Fruit fly (Drosophila melanogaster) whole organism, embryonic: Measurements from ENCODE around the gene Theg.

Source experiments
- Antp ChIP-seq: fragments of 200-800 bp; sonication (Bioruptor generic); optimal IDR thresholded peaks from 3 replicates; lab custom pipeline; 2016; ENCODE audit warnings: missing biosample characterization, missing genetic modification characterization
- Atf6 ChIP-seq: fragments of 200-800 bp; sonication (Bioruptor generic); IDR thresholded peaks from 2 replicates; pipeline ENCODE4 v1.3.6; 2022; ENCODE audit warnings: missing biosample characterization, missing genetic modification characterization
- B-H2 ChIP-seq: fragments of 200-800 bp; sonication (Bioruptor generic); optimal IDR thresholded peaks from 2 replicates; lab custom pipeline; 2018; ENCODE audit warnings: missing biosample characterization, mild to moderate bottlenecking, missing genetic modification characterization
- BEAF-32 ChIP-seq: fragments of 200-800 bp; sonication (Bioruptor generic); optimal IDR thresholded peaks from 3 replicates; lab custom pipeline; 2017; ENCODE audit warnings: missing biosample characterization, missing genetic modification characterization, mild to moderate bottlenecking, moderate library complexity, missing genetic modification reagents
- CG10274 ChIP-seq: fragments of 200-800 bp; sonication (Bioruptor generic); optimal IDR thresholded peaks from 3 replicates; lab custom pipeline; 2017; ENCODE audit warnings: missing biosample characterization, mild to moderate bottlenecking, missing genetic modification characterization
- CG11247 ChIP-seq: fragments of 200-800 bp; sonication (Bioruptor generic); IDR thresholded peaks from 2 replicates; pipeline ENCODE4 v1.3.6; 2022; ENCODE audit warnings: missing biosample characterization, missing genetic modification characterization
- CG11695 ChIP-seq: fragments of 200-800 bp; sonication (Bioruptor generic); IDR thresholded peaks from 3 replicates; pipeline ENCODE4 v1.3.6; 2022; ENCODE audit warnings: missing biosample characterization, missing genetic modification characterization
- CG12155 ChIP-seq: fragments of 200-800 bp; sonication (Bioruptor generic); optimal IDR thresholded peaks from 3 replicates; lab custom pipeline; 2016; ENCODE audit warnings: missing biosample characterization, missing genetic modification characterization
- CG15073 ChIP-seq: fragments of 200-800 bp; sonication (Bioruptor generic); optimal IDR thresholded peaks from 2 replicates; lab custom pipeline; 2016; ENCODE audit warnings: missing biosample characterization, missing genetic modification characterization
- CG16779 ChIP-seq: fragments of 200-800 bp; sonication (Bioruptor generic); IDR thresholded peaks from 2 replicates; pipeline ENCODE4 v1.3.6; 2022; ENCODE audit warnings: missing biosample characterization, missing genetic modification characterization
- CG17568 ChIP-seq: fragments of 200-800 bp; sonication (Bioruptor generic); optimal IDR thresholded peaks from 2 replicates; lab custom pipeline; 2018; ENCODE audit warnings: missing biosample characterization, mild to moderate bottlenecking, missing genetic modification characterization, moderate library complexity
- CG17612 ChIP-seq: fragments of 200-800 bp; sonication (Bioruptor generic); IDR thresholded peaks from 2 replicates; pipeline ENCODE4 v1.3.6; 2022; ENCODE audit warnings: missing biosample characterization, missing genetic modification characterization
- CG18262 ChIP-seq: fragments of 200-800 bp; optimal IDR thresholded peaks from 3 replicates; lab custom pipeline; 2019; ENCODE audit warnings: missing biosample characterization, mild to moderate bottlenecking, missing genetic modification characterization, moderate library complexity
- CG2202 ChIP-seq: fragments of 200-800 bp; sonication (Bioruptor generic); optimal IDR thresholded peaks from 2 replicates; lab custom pipeline; 2018; ENCODE audit warnings: missing biosample characterization, mild to moderate bottlenecking, missing genetic modification characterization
- CG2712 ChIP-seq: fragments of 200-800 bp; optimal IDR thresholded peaks from 3 replicates; lab custom pipeline; 2019; ENCODE audit warnings: missing biosample characterization, mild to moderate bottlenecking, missing genetic modification characterization, moderate library complexity
- CG34224 ChIP-seq: fragments of 200-800 bp; sonication (Bioruptor generic); IDR thresholded peaks from 3 replicates; pipeline ENCODE4 v1.3.6; 2022; ENCODE audit warnings: missing biosample characterization, missing genetic modification characterization; ENCODE audit not compliant: partially characterized antibody
- CG34376 ChIP-seq: fragments of 200-800 bp; sonication (Bioruptor generic); optimal IDR thresholded peaks from 2 replicates; lab custom pipeline; 2018; ENCODE audit warnings: missing biosample characterization, mild to moderate bottlenecking, missing genetic modification characterization
- CG3726 ChIP-seq: fragments of 200-800 bp; sonication (Bioruptor generic); IDR thresholded peaks from 3 replicates; pipeline ENCODE4, ENCODE4 v1.3.6; 2022; ENCODE audit warnings: missing biosample characterization, missing genetic modification characterization
- CG6272 ChIP-seq: fragments of 200-800 bp; sonication (Bioruptor generic); IDR thresholded peaks from 2 replicates; pipeline ENCODE4 v1.3.6; 2022; ENCODE audit warnings: missing biosample characterization, missing genetic modification characterization
- CG7786 ChIP-seq: fragments of 200-800 bp; sonication (Bioruptor generic); optimal IDR thresholded peaks from 2 replicates; lab custom pipeline; 2016; ENCODE audit warnings: missing biosample characterization, missing genetic modification characterization
- CG8281 ChIP-seq: fragments of 200-800 bp; sonication (Bioruptor generic); optimal IDR thresholded peaks from 2 replicates; lab custom pipeline; 2018; ENCODE audit warnings: missing biosample characterization, mild to moderate bottlenecking, missing genetic modification characterization, moderate library complexity
- CG8290 ChIP-seq, 3 experiments: fragments of 200-800 bp; sonication (Bioruptor generic); optimal IDR thresholded peaks; 2 replicates each; lab custom pipeline; 2016 to 2019; ENCODE audit warnings: missing biosample characterization in 3 of 3, missing genetic modification characterization in 3 of 3, mild to moderate bottlenecking in 2 of 3, moderate library complexity in 1 of 3
- CkIIα-i1 ChIP-seq: fragments of 200-800 bp; sonication (Bioruptor generic); IDR thresholded peaks from 2 replicates; pipeline ENCODE4 v1.3.6; 2022; ENCODE audit warnings: missing biosample characterization, missing genetic modification characterization
- Dp ChIP-seq: fragments of 200-800 bp; sonication (Bioruptor generic); optimal IDR thresholded peaks from 2 replicates; lab custom pipeline; 2018; ENCODE audit warnings: missing biosample characterization, mild to moderate bottlenecking, missing genetic modification characterization, moderate library complexity
- Ets65A ChIP-seq: fragments of 200-800 bp; sonication (Bioruptor generic); peaks from one replicate; lab custom pipeline; 2016; ENCODE audit warnings: missing biosample characterization, missing genetic modification characterization
- Gsc ChIP-seq: fragments of 200-800 bp; sonication (Bioruptor generic); IDR thresholded peaks from 2 replicates; pipeline ENCODE4 v1.3.6; 2022; ENCODE audit warnings: missing biosample characterization, missing genetic modification characterization
- HLH4C ChIP-seq: fragments of 200-800 bp; sonication (Bioruptor generic); IDR thresholded peaks from 3 replicates; pipeline ENCODE4 v1.3.6; 2022; ENCODE audit warnings: missing biosample characterization, missing genetic modification characterization; ENCODE audit not compliant: partially characterized antibody
- Hmx ChIP-seq: fragments of 200-800 bp; sonication (Bioruptor generic); optimal IDR thresholded peaks from 2 replicates; lab custom pipeline; 2016; ENCODE audit warnings: missing biosample characterization, missing genetic modification characterization
- Hr3 ChIP-seq: fragments of 200-800 bp; sonication (Bioruptor generic); optimal IDR thresholded peaks from 3 replicates; lab custom pipeline; 2016; ENCODE audit warnings: missing biosample characterization, missing genetic modification characterization
- Myb ChIP-seq: fragments of 200-800 bp; sonication (Bioruptor generic); optimal IDR thresholded peaks from 2 replicates; lab custom pipeline; 2016; ENCODE audit warnings: missing biosample characterization, missing genetic modification characterization
- Opbp ChIP-seq: fragments of 200-800 bp; sonication (Bioruptor generic); IDR thresholded peaks from 3 replicates; pipeline ENCODE4 v1.3.6; 2022; ENCODE audit warnings: missing biosample characterization, missing genetic modification characterization; ENCODE audit not compliant: partially characterized antibody
- Ravus ChIP-seq: fragments of 200-800 bp; sonication (Bioruptor generic); IDR thresholded peaks from 2 replicates; pipeline ENCODE4 v1.3.6; 2022; ENCODE audit warnings: missing biosample characterization, missing genetic modification characterization
- Sry-β ChIP-seq: fragments of 200-800 bp; sonication (Bioruptor generic); optimal IDR thresholded peaks from 2 replicates; lab custom pipeline; 2018; ENCODE audit warnings: missing biosample characterization, mild to moderate bottlenecking, missing genetic modification characterization, moderate library complexity
- Stat92E ChIP-seq, 3 experiments: fragments of >200 bp in 2 of 3; fragments of 200-800 bp in 1 of 3; sonication (Bioruptor generic) in 1 of 3; optimal IDR thresholded peaks; 2 replicates each; lab custom pipeline; 2017 to 2019; ENCODE audit warnings: missing biosample characterization in 3 of 3, missing genetic modification characterization in 3 of 3, mild to moderate bottlenecking in 1 of 3, moderate library complexity in 1 of 3
- ab ChIP-seq: fragments of 200-800 bp; sonication (Bioruptor generic); optimal IDR thresholded peaks from 2 replicates; lab custom pipeline; 2016; ENCODE audit warnings: missing biosample characterization, missing genetic modification characterization
- ap ChIP-seq: fragments of 200-800 bp; sonication (Bioruptor generic); IDR thresholded peaks from 2 replicates; pipeline ENCODE4 v1.3.6; 2022; ENCODE audit warnings: missing biosample characterization, missing genetic modification characterization
- ase ChIP-seq: fragments of 200-800 bp; sonication (Bioruptor generic); IDR thresholded peaks from 3 replicates; pipeline ENCODE4 v1.3.6; 2022; ENCODE audit warnings: missing biosample characterization, missing genetic modification characterization
- disco-r ChIP-seq: fragments of 200-800 bp; sonication (Bioruptor generic); optimal IDR thresholded peaks from 2 replicates; lab custom pipeline; 2016; ENCODE audit warnings: missing biosample characterization, missing genetic modification characterization
- ems ChIP-seq: fragments of 200-800 bp; sonication (Bioruptor generic); optimal IDR thresholded peaks from 3 replicates; lab custom pipeline; 2016; ENCODE audit warnings: missing biosample characterization, missing genetic modification characterization
- eyg ChIP-seq: fragments of 200-800 bp; sonication (Bioruptor generic); optimal IDR thresholded peaks from 3 replicates; lab custom pipeline; 2016; ENCODE audit warnings: missing biosample characterization, missing genetic modification characterization
- jumu ChIP-seq: fragments of 200-800 bp; sonication (Bioruptor generic); optimal IDR thresholded peaks from 3 replicates; lab custom pipeline; 2016; ENCODE audit warnings: missing biosample characterization, missing genetic modification characterization
- oc ChIP-seq: fragments of 200-800 bp; sonication (Bioruptor generic); optimal IDR thresholded peaks from 2 replicates; lab custom pipeline; 2018; ENCODE audit warnings: missing biosample characterization, mild to moderate bottlenecking, missing genetic modification characterization, moderate library complexity
- pum ChIP-seq: fragments of 200-800 bp; sonication (Bioruptor generic); optimal IDR thresholded peaks from 2 replicates; lab custom pipeline; 2016; ENCODE audit warnings: missing biosample characterization, missing genetic modification characterization
- so ChIP-seq: fragments of 200-800 bp; sonication (Bioruptor generic); IDR thresholded peaks from 3 replicates; pipeline ENCODE4 v1.3.6; 2022; ENCODE audit warnings: missing biosample characterization, missing genetic modification characterization
- ssp ChIP-seq: fragments of 200-800 bp; sonication (Bioruptor generic); IDR thresholded peaks from 2 replicates; pipeline ENCODE4 v1.3.6; 2022; ENCODE audit warnings: missing biosample characterization, missing genetic modification characterization
- tup ChIP-seq: fragments of 200-800 bp; sonication (Bioruptor generic); optimal IDR thresholded peaks from 2 replicates; lab custom pipeline; 2016; ENCODE audit warnings: missing biosample characterization, mild to moderate bottlenecking, missing genetic modification characterization, moderate library complexity
- unc-4 ChIP-seq: fragments of 200-800 bp; sonication (Bioruptor generic); IDR thresholded peaks from 2 replicates; pipeline ENCODE4 v1.3.6; 2022; ENCODE audit warnings: missing biosample characterization, missing genetic modification characterization; ENCODE audit not compliant: partially characterized antibody
- usp ChIP-seq: fragments of >200 bp; optimal IDR thresholded peaks from 2 replicates; lab custom pipeline; 2017; ENCODE audit warnings: missing biosample characterization, missing genetic modification characterization
- yki ChIP-seq: fragments of >200 bp; optimal IDR thresholded peaks from 3 replicates; lab custom pipeline; 2018
- zen2 ChIP-seq: fragments of 200-800 bp; sonication (Bioruptor generic); IDR thresholded peaks from 3 replicates; pipeline ENCODE4 v1.3.6; 2022; ENCODE audit warnings: missing biosample characterization, missing genetic modification characterization; ENCODE audit not compliant: partially characterized antibody

The Theg gene

dm6 chr3R:22018777-22019420, 4.4 kb downstream of the Theg start, which contains the start of gene Idh3b (continued):
- TF ChIP-seq Hr3 (peak; percentile 42), disco-r (GFP tag; lab: Kevin White, UChicago) (peak; percentile 6), ap (GFP tag; lab: Robert Waterston, UW) (no peak), CG34224 (GFP tag; lab: Robert Waterston, UW) (peak; percentile 96), CG8281 (no peak), ems (peak; percentile 76), oc (tag; lab: Kevin White, UChicago) (no peak), Hmx (GFP tag; lab: Kevin White, UChicago) (no peak), HLH4C (GFP tag; lab: Robert Waterston, UW) (peak; percentile 84), CG17612 (GFP tag; lab: Robert Waterston, UW) (no peak), pum (GFP tag; lab: Kevin White, UChicago) (peak; percentile 70), CG3726 (GFP tag; lab: Robert Waterston, UW) (no peak), ab (no peak), zen2 (GFP tag; lab: Robert Waterston, UW) (peak; percentile 94), ase (GFP tag; lab: Robert Waterston, UW) (no peak), CG12155 (GFP tag; lab: Kevin White, UChicago) (peak; percentile 68), CG15073 (no peak), Dp (GFP tag; lab: Kevin White, UChicago) (peak; percentile 88), CG11247 (GFP tag; lab: Robert Waterston, UW) (peak; percentile 74; the same call in 1 of the 2 replicates), jumu (GFP tag; lab: Kevin White, UChicago) (peak; percentile 73), Sry-β (GFP tag; lab: Kevin White, UChicago) (no peak), BEAF-32 (GFP tag; lab: Kevin White, UChicago) (peak; percentile 94), Opbp (GFP tag; lab: Robert Waterston, UW) (peak; percentile 97), CG11695 (GFP tag; lab: Robert Waterston, UW) (peak; percentile 36; the same call in 1 of the 3 replicates), Stat92E (GFP tag; optimal IDR thresholded peaks at IDR 0.05; lab: Kevin White, UChicago) (peak in 1 of 3 experiments; percentile 24), CG8290 (GFP tag; optimal IDR thresholded peaks at IDR 0.05; lab: Kevin White, UChicago) (peak; percentile 63), CG8290 (tag; optimal IDR thresholded peaks at IDR 0.05; lab: Kevin White, UChicago) (no peak), Ravus (GFP tag; lab: Robert Waterston, UW) (no peak), usp (no peak), CG10274 (GFP tag; lab: Kevin White, UChicago) (no peak), CG6272 (no peak), unc-4 (GFP tag; lab: Robert Waterston, UW) (peak; percentile 97), Atf6 (GFP tag; lab: Robert Waterston, UW) (peak; percentile 56), CG7786 (GFP tag; lab: Kevin White, UChicago) (peak; percentile 68), ssp (GFP tag; lab: Robert Waterston, UW) (no peak; the same call in 1 of the 2 replicates), tup (GFP tag; lab: Kevin White, UChicago) (no peak), CkIIα-i1 (GFP tag; lab: Robert Waterston, UW) (no peak), so (no peak), Myb (GFP tag; lab: Kevin White, UChicago) (peak; percentile 88), CG2202 (tag; lab: Kevin White, UChicago) (no peak), yki (lab: Kevin White, UChicago) (no peak), Ets65A (GFP tag; lab: Kevin White, UChicago) (peak; percentile 96), Antp (GFP tag; lab: Kevin White, UChicago) (peak; percentile 83), CG17568 (GFP tag; lab: Kevin White, UChicago) (no peak), eyg (peak; percentile 37), CG2712 (peak; percentile 62), B-H2 (peak; percentile 87), CG34376 (GFP tag; lab: Kevin White, UChicago) (peak; percentile 47), CG16779 (GFP tag; lab: Robert Waterston, UW) (peak; percentile 62; the same call in 1 of the 2 replicates), Gsc (no peak), CG18262 (no peak)
